Worm (Caenorhabditis elegans) whole organism, midembryonic: ENCODE data around the gene Y73B3A.4.

Source experiments
- T22C8.4 ChIP-seq: fragments of 200-800 bp; sonication (Bioruptor generic); IDR thresholded peaks from 2 replicates; pipeline ENCODE4 v1.3.6; 2022; ENCODE audit warnings: missing genetic modification characterization, missing compliant biosample characterization
- cog-1 ChIP-seq: sonication (generic microtip); optimal IDR thresholded peaks from 2 replicates; lab custom pipeline; 2016; ENCODE audit warnings: missing genetic modification characterization, missing compliant biosample characterization
- flt-1 ChIP-seq: fragments of 200-800 bp; sonication (Bioruptor generic); IDR thresholded peaks from 2 replicates; pipeline ENCODE4 v1.3.6; 2022; ENCODE audit warnings: missing genetic modification characterization, missing compliant biosample characterization
- ref-1 ChIP-seq: fragments of 200-800 bp; sonication (Bioruptor generic); conservative IDR thresholded peaks from 2 replicates; pipeline ENCODE4 v1.3.6; 2022; ENCODE audit warnings: missing genetic modification reagents, missing genetic modification characterization, missing compliant biosample characterization
- ztf-23 ChIP-seq: fragments of 200-800 bp; sonication (Bioruptor generic); IDR thresholded peaks from 2 replicates; pipeline ENCODE4 v1.3.6; 2022; ENCODE audit warnings: missing genetic modification reagents, missing genetic modification characterization, missing compliant biosample characterization
- ztf-29 ChIP-seq: fragments of 200-800 bp; sonication (Bioruptor generic); IDR thresholded peaks from 2 replicates; pipeline ENCODE4 v1.3.6; 2022; ENCODE audit warnings: missing genetic modification reagents, missing genetic modification characterization, missing compliant biosample characterization

- TF ChIP-seq flt-1 (GFP tag; lab: Robert Waterston, UW) (no peak), cog-1 (tag; lab: Kevin White, UChicago) (no peak), ztf-29 (GFP tag; lab: Robert Waterston, UW) (no peak), T22C8.4 (GFP tag; lab: Robert Waterston, UW) (no peak), ref-1 (GFP tag; lab: Robert Waterston, UW) (no peak), ztf-23 (GFP tag; lab: Robert Waterston, UW) (no peak)
Measured at ce11 chrX:88905-89304, 15.7 kb downstream of the Y73B3A.4 start.
